Fruit fly (Drosophila melanogaster): ENCODE measurements around the gene RpL28.

dm6 chr3L:3270736-3271135 lies 48.0 kb upstream of the RpL28 start, which contains the start of gene CG14960:
- no peak for TF ChIP-seq pan (optimal IDR thresholded peaks at IDR 0.05)
- no peak for TF ChIP-seq psq (optimal IDR thresholded peaks at IDR 0.05)
